Fruit fly (Drosophila melanogaster): ENCODE measurements around the gene CG43450.

DNA sequence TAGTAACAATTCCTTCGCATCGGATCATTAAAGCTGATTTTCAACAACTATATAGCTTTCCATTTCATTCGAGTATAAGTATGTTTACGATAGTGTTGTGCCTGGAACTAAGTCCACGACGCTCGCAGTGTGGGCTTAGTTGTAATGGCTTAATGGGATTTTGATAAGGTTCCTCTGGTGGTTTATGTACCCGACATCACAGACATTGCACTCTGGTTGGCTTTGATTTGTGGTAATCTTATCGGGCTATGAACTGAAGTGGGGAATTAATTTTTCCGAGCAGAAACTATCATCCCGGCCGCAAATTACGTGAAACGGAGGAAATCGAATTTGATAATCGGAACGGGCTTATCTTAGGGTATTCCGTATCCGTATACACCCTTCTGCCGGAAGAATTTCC, 16.5 kb downstream of the CG43450 start:
- TF ChIP-seq Abd-B (GFP tag; optimal IDR thresholded peaks at IDR 0.05): no peak
- TF ChIP-seq Mio (GFP tag; optimal IDR thresholded peaks at IDR 0.05): no peak
- TF ChIP-seq dl (GFP tag; optimal IDR thresholded peaks at IDR 0.05; ENCODE audit: insufficient read depth in 1 of 2, partially characterized antibody in 2 of 2): no peak
- TF ChIP-seq usp (GFP tag; optimal IDR thresholded peaks at IDR 0.05): no peak
- no peak for TF ChIP-seq psq (GFP tag; optimal IDR thresholded peaks at IDR 0.05)
- no peak for TF ChIP-seq GATAd (GFP tag; optimal IDR thresholded peaks at IDR 0.05)
- TF ChIP-seq h (GFP tag; optimal IDR thresholded peaks at IDR 0.05): no peak
- TF ChIP-seq lola (GFP tag; optimal IDR thresholded peaks at IDR 0.05): no peak
- TF ChIP-seq dsf (GFP tag; optimal IDR thresholded peaks at IDR 0.05; ENCODE audit: borderline replicate concordance): no peak
- TF ChIP-seq Rel (GFP tag; optimal IDR thresholded peaks at IDR 0.05): no peak
- no peak for TF ChIP-seq Rel (tag; optimal IDR thresholded peaks at IDR 0.05)
- no peak for TF ChIP-seq Sp1 (GFP tag; optimal IDR thresholded peaks at IDR 0.05)
- TF ChIP-seq fru (GFP tag; optimal IDR thresholded peaks at IDR 0.05): no peak
- TF ChIP-seq pan (optimal IDR thresholded peaks at IDR 0.05): no peak
- TF ChIP-seq Vsx2 (GFP tag; optimal IDR thresholded peaks at IDR 0.05; ENCODE audit: partially characterized antibody): no peak

Data from whole organism, wandering third instar larva.